Fruit fly (Drosophila melanogaster): ENCODE data around the gene Tfb4.

Gene Tfb4

dm6 chr2L:1177522-1177921 lies 27.0 kb upstream of the Tfb4 start, which contains the start of gene CG4896:
Gene CG4896, plus strand, starts transcription at chr2L:1177690.
- no peak for TF ChIP-seq Rel (GFP tag; optimal IDR thresholded peaks at IDR 0.05)
- peak; percentile 86 for TF ChIP-seq Rel (tag; optimal IDR thresholded peaks at IDR 0.05)
- peak; percentile 36 for TF ChIP-seq Hr83 (GFP tag; optimal IDR thresholded peaks at IDR 0.05; ENCODE audit: poor library complexity, severe bottlenecking)
- TF ChIP-seq psq (GFP tag; optimal IDR thresholded peaks at IDR 0.05): no peak

dm6 chr2L:1172704-1173107 lies 22.2 kb upstream of the Tfb4 start, which contains the start of the genes Charon and CG4887:
Gene Charon, minus strand, starts transcription at chr2L:1172805.
Gene CG4887, plus strand, starts transcription at chr2L:1173009.
- peak; percentile 16 for TF ChIP-seq Hr83 (GFP tag; optimal IDR thresholded peaks at IDR 0.05; ENCODE audit: poor library complexity, severe bottlenecking)
- peak; percentile 41 to 93 for TF ChIP-seq foxo (GFP tag; optimal IDR thresholded peaks at IDR 0.05)
- peak; percentile 89 for TF ChIP-seq ey (GFP tag; optimal IDR thresholded peaks at IDR 0.05)
- TF ChIP-seq h (GFP tag; optimal IDR thresholded peaks at IDR 0.05): peak; percentile 94
- TF ChIP-seq Rel (GFP tag; optimal IDR thresholded peaks at IDR 0.05): no peak
- TF ChIP-seq Rel (tag; optimal IDR thresholded peaks at IDR 0.05): peak; percentile 100
- no peak for TF ChIP-seq dsf (GFP tag; optimal IDR thresholded peaks at IDR 0.05; ENCODE audit: borderline replicate concordance)
- no peak for TF ChIP-seq pan (optimal IDR thresholded peaks at IDR 0.05)
- no peak for TF ChIP-seq fru (GFP tag; optimal IDR thresholded peaks at IDR 0.05)
- peak; percentile 84 for TF ChIP-seq Sp1 (GFP tag; optimal IDR thresholded peaks at IDR 0.05)
- no peak for TF ChIP-seq dmrt93B (GFP tag; optimal IDR thresholded peaks at IDR 0.05)
- peak; percentile 73 for TF ChIP-seq CG9705 (GFP tag; optimal IDR thresholded peaks at IDR 0.05)
- no peak for TF ChIP-seq Jra (GFP tag; optimal IDR thresholded peaks at IDR 0.05)
- peak; percentile 88 for TF ChIP-seq GATAd (GFP tag; optimal IDR thresholded peaks at IDR 0.05)
- no peak for TF ChIP-seq CrebA (GFP tag; optimal IDR thresholded peaks at IDR 0.05; ENCODE audit: borderline replicate concordance)
- TF ChIP-seq HLH106 (tag; optimal IDR thresholded peaks at IDR 0.05): peak; percentile 87
- peak; percentile 48 for TF ChIP-seq Mio (GFP tag; optimal IDR thresholded peaks at IDR 0.05)
- TF ChIP-seq OdsH (GFP tag; optimal IDR thresholded peaks at IDR 0.05): peak; percentile 88
- no peak for TF ChIP-seq br (GFP tag; optimal IDR thresholded peaks at IDR 0.05)
- peak; percentile 73 for TF ChIP-seq Myc (optimal IDR thresholded peaks at IDR 0.05)
- TF ChIP-seq sv (GFP tag; optimal IDR thresholded peaks at IDR 0.05): peak; percentile 85
- TF ChIP-seq rgr (GFP tag; optimal IDR thresholded peaks at IDR 0.05): peak; percentile 90
- TF ChIP-seq psq (GFP tag; optimal IDR thresholded peaks at IDR 0.05): peak; percentile 83

DNA sequence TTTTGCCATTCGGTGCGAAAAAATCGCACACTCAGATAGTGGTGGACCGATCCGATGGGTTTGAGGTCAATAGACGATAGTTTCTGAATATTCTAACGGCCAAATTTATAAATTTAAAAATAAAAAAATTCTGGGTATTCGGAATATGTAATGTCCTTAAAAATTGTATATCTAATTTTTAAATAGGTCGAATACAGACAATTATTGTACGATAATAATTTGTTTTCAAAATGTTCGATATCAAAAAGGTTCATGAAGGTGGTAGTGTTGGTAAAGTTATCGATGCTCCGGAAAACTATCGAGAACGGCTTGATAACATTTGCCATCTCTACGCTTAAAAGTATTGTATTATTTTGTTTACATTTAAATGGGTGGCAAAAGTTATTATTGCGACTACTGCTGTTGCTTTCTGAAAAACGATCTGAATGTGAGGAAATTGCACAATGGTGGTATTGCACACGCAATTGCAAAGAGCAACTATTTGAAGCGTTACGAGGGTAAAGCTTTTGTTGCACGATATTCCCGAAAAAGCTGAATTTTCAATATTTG lies 19.5 kb upstream of the Tfb4 start, which contains the start of the genes CG31922 and Plap:
Gene CG31922 (plus strand): TSS at position 315 of the 549 bp plus-strand sequence.
Gene Plap (minus strand): TSS at position 499 of the 549 bp plus-strand sequence.
- peak; percentile 81 for TF ChIP-seq HLH106 (tag; optimal IDR thresholded peaks at IDR 0.05)
- no peak for TF ChIP-seq fru (GFP tag; optimal IDR thresholded peaks at IDR 0.05)
- peak; percentile 69 for TF ChIP-seq psq (GFP tag; optimal IDR thresholded peaks at IDR 0.05)
- TF ChIP-seq Vsx2 (GFP tag; optimal IDR thresholded peaks at IDR 0.05; ENCODE audit: partially characterized antibody): no peak
- no peak for TF ChIP-seq lola (GFP tag; optimal IDR thresholded peaks at IDR 0.05)
- no peak for TF ChIP-seq sage (GFP tag; optimal IDR thresholded peaks at IDR 0.05)
- TF ChIP-seq pan (optimal IDR thresholded peaks at IDR 0.05): no peak
- no peak for TF ChIP-seq Jra (GFP tag; optimal IDR thresholded peaks at IDR 0.05)
- peak; percentile 76 for TF ChIP-seq br (GFP tag; optimal IDR thresholded peaks at IDR 0.05)
- TF ChIP-seq OdsH (GFP tag; optimal IDR thresholded peaks at IDR 0.05): peak; percentile 73
- TF ChIP-seq GATAd (GFP tag; optimal IDR thresholded peaks at IDR 0.05): no peak
- TF ChIP-seq sv (GFP tag; optimal IDR thresholded peaks at IDR 0.05): peak; percentile 75
- peak; percentile 67 for TF ChIP-seq ey (GFP tag; optimal IDR thresholded peaks at IDR 0.05)
- TF ChIP-seq brk (GFP tag; optimal IDR thresholded peaks at IDR 0.05): no peak
- TF ChIP-seq N (GFP tag; optimal IDR thresholded peaks at IDR 0.05): no peak
- no peak for TF ChIP-seq jim (GFP tag; optimal IDR thresholded peaks at IDR 0.05)
- TF ChIP-seq Dfd (GFP tag; optimal IDR thresholded peaks at IDR 0.05): no peak
- no peak for TF ChIP-seq usp (GFP tag; optimal IDR thresholded peaks at IDR 0.05)
- TF ChIP-seq rgr (GFP tag; optimal IDR thresholded peaks at IDR 0.05): peak; percentile 80
- peak; percentile 58 for TF ChIP-seq woc (GFP tag; optimal IDR thresholded peaks at IDR 0.05)
- peak; percentile 63 for TF ChIP-seq Myc (optimal IDR thresholded peaks at IDR 0.05)
- no peak for TF ChIP-seq Hnf4 (GFP tag; optimal IDR thresholded peaks at IDR 0.05)
- TF ChIP-seq CG32264 (GFP tag; optimal IDR thresholded peaks at IDR 0.05): no peak
- TF ChIP-seq h (GFP tag; optimal IDR thresholded peaks at IDR 0.05): peak; percentile 84
- no peak for TF ChIP-seq dl (GFP tag; optimal IDR thresholded peaks at IDR 0.05; ENCODE audit: insufficient read depth in 1 of 2, partially characterized antibody in 2 of 2)
- TF ChIP-seq Rel (GFP tag; optimal IDR thresholded peaks at IDR 0.05): no peak
- TF ChIP-seq Rel (tag; optimal IDR thresholded peaks at IDR 0.05): peak; percentile 97
- no peak for TF ChIP-seq Abd-B (GFP tag; optimal IDR thresholded peaks at IDR 0.05)
- TF ChIP-seq foxo (GFP tag; optimal IDR thresholded peaks at IDR 0.05): peak; percentile 18 to 76
- peak; percentile 63 for TF ChIP-seq CG9705 (GFP tag; optimal IDR thresholded peaks at IDR 0.05)
- peak; percentile 78 for TF ChIP-seq Sp1 (GFP tag; optimal IDR thresholded peaks at IDR 0.05)
- TF ChIP-seq Mio (GFP tag; optimal IDR thresholded peaks at IDR 0.05): no peak
- no peak for TF ChIP-seq tai (GFP tag; optimal IDR thresholded peaks at IDR 0.05)
- TF ChIP-seq CrebA (GFP tag; optimal IDR thresholded peaks at IDR 0.05; ENCODE audit: borderline replicate concordance): no peak
- TF ChIP-seq Hr83 (GFP tag; optimal IDR thresholded peaks at IDR 0.05; ENCODE audit: poor library complexity, severe bottlenecking): peak; percentile 61
- no peak for TF ChIP-seq Dif (GFP tag; optimal IDR thresholded peaks at IDR 0.05; ENCODE audit: partially characterized antibody)
- no peak for TF ChIP-seq Hr78 (GFP tag; optimal IDR thresholded peaks at IDR 0.05)
- TF ChIP-seq dsf (GFP tag; optimal IDR thresholded peaks at IDR 0.05; ENCODE audit: borderline replicate concordance): no peak
- peak; percentile 63 for TF ChIP-seq dmrt93B (GFP tag; optimal IDR thresholded peaks at IDR 0.05)
